Fruit fly (Drosophila melanogaster): Measurements from ENCODE around the gene CG3434.

DNA sequence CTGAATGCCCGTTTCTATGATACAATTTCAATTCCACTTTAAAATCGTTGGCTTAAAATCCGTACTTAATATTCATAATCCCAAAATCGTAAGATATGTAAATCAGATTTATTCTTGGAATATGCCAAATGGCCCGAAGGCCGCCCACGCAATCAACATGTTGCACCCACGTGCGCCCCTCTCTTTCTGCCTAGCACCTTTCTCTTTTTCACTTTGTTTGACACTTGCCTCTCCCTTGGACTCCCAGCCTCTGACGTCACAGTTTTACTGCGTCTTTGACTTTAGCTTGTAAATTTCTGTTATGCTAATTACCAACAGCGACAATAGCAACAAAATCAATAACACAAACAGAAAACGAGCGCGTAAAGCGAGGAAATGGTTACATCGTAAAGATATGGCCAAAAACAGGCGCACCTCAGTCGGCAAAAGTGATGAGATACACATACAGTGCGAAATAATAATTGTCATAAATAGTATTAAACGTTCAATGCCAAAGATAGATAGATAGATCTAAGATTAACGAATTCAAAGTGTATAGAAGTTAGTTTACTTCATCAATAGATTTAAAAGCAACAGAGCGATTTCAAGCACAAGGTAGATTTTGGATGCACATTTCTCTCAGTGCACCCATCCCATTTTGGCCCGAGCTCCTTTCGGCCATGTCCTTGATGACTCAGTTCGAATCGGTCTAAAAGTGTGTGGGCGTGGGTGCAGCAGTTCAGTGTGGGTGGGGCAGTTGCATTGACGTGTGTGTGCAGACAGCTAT lies 43.1 kb upstream of the CG3434 start:
- TF ChIP-seq CG7101 (tag; optimal IDR thresholded peaks at IDR 0.05): peak; percentile 9
- no peak for TF ChIP-seq cnc (optimal IDR thresholded peaks at IDR 0.05)

All from whole organism, adult.